Worm (Caenorhabditis elegans) whole organism, young adult: ENCODE data around the gene M163.21.

Experiments
- ama-1 ChIP-seq, 3 experiments: fragments of 150-350 bp in 1 of 3; sonication (generic microtip) in 2 of 3; optimal IDR thresholded peaks; 2 replicates each; lab custom pipeline; 2014 to 2018; ENCODE audit warnings: missing biosample characterization in 2 of 3, missing genetic modification characterization in 2 of 3, missing genetic modification reagents in 2 of 3
- madf-8 ChIP-seq: fragments of 200-800 bp; sonication (Bioruptor generic); conservative IDR thresholded peaks from 2 replicates; pipeline ENCODE4 v1.3.6; 2022; ENCODE audit warnings: missing genetic modification reagents, missing genetic modification characterization, missing compliant biosample characterization
- nfya-1 ChIP-seq: sonication (generic microtip); optimal IDR thresholded peaks from 2 replicates; lab custom pipeline; 2017; ENCODE audit warnings: antibody characterized with exemption, missing compliant biosample characterization, missing genetic modification characterization, borderline replicate concordance; ENCODE audit not compliant: insufficient read depth
- nfya-2 ChIP-seq: fragments of 200-800 bp; sonication (Bioruptor generic); IDR thresholded peaks from 2 replicates; pipeline ENCODE4 v1.3.6; 2022; ENCODE audit warnings: missing genetic modification reagents, missing genetic modification characterization, missing compliant biosample characterization
- pha-4 ChIP-seq: fragments of 150-350 bp; sonication (generic microtip); optimal IDR thresholded peaks from 2 replicates; lab custom pipeline; 2014; ENCODE audit warnings: missing biosample characterization, missing genetic modification reagents, missing genetic modification characterization
- rcor-1 ChIP-seq: fragments of 200-800 bp; sonication (Bioruptor generic); IDR thresholded peaks from 2 replicates; pipeline ENCODE4 v1.3.6; 2022; ENCODE audit warnings: missing genetic modification reagents, missing genetic modification characterization, missing compliant biosample characterization
- repo-1 ChIP-seq: sonication (generic microtip); optimal IDR thresholded peaks from 2 replicates; lab custom pipeline; 2017; ENCODE audit warnings: mild to moderate bottlenecking, missing genetic modification characterization, missing compliant biosample characterization
- snpc-4 ChIP-seq, 5 experiments: fragments of 150-350 bp in 1 of 5; sonication (generic microtip) in 4 of 5; optimal IDR thresholded peaks; 2 replicates each; lab custom pipeline; 2014 to 2018; ENCODE audit warnings: missing genetic modification characterization in 5 of 5, missing biosample characterization in 3 of 5, antibody characterized with exemption in 2 of 5, mild to moderate bottlenecking in 2 of 5, missing compliant biosample characterization in 2 of 5, missing genotype in 2 of 5, moderate library complexity in 2 of 5, missing genetic modification reagents in 1 of 5

ce11 chrX:14491103-14491502 lies 24.5 kb downstream of the M163.21 start:
- no peak for TF ChIP-seq madf-8
- no peak for TF ChIP-seq nfya-2 (GFP tag; lab: Robert Waterston, UW)
- TF ChIP-seq repo-1 (tag; lab: Kevin White, UChicago), result no peak
- TF ChIP-seq ama-1 (optimal IDR thresholded peaks at IDR 0.05; lab: Kevin White, UChicago), result no peak
- no peak for TF ChIP-seq ama-1 (GFP tag; optimal IDR thresholded peaks at IDR 0.05; lab: Kevin White, UChicago)
- no peak for TF ChIP-seq rcor-1
- no peak for TF ChIP-seq pha-4 (tag; lab: Kevin White, UChicago)
- no peak for TF ChIP-seq nfya-1 (tag; lab: Kevin White, UChicago)
- TF ChIP-seq snpc-4 (GFP tag; optimal IDR thresholded peaks at IDR 0.05; lab: Kevin White, UChicago), result no peak
- TF ChIP-seq snpc-4 (tag; optimal IDR thresholded peaks at IDR 0.05; lab: Kevin White, UChicago), result no peak
